Fruit fly (Drosophila melanogaster) whole organism, embryonic: ENCODE measurements around the gene Kah.

Experiments used
- CG11696 ChIP-seq: fragments of 200-800 bp; sonication (Bioruptor generic); IDR thresholded peaks from 2 replicates; pipeline ENCODE4 v1.3.6; 2022; ENCODE audit warnings: missing biosample characterization, missing genetic modification characterization
- CG12391 ChIP-seq: fragments of 200-800 bp; sonication (Bioruptor generic); optimal IDR thresholded peaks from 3 replicates; lab custom pipeline; 2018; ENCODE audit warnings: missing biosample characterization, mild to moderate bottlenecking, missing genetic modification characterization, moderate library complexity
- CG14860 ChIP-seq: fragments of 200-800 bp; sonication (Bioruptor generic); IDR thresholded peaks from 3 replicates; pipeline ENCODE4 v1.3.6; 2022; ENCODE audit warnings: missing biosample characterization, missing genetic modification characterization; ENCODE audit not compliant: partially characterized antibody
- CG18262 ChIP-seq: fragments of 200-800 bp; optimal IDR thresholded peaks from 3 replicates; lab custom pipeline; 2019; ENCODE audit warnings: missing biosample characterization, mild to moderate bottlenecking, missing genetic modification characterization, moderate library complexity
- CG2889 ChIP-seq: fragments of 200-800 bp; sonication (Bioruptor generic); IDR thresholded peaks from 3 replicates; pipeline ENCODE4 v1.3.6; 2022; ENCODE audit warnings: missing biosample characterization, missing genetic modification characterization
- CG30403 ChIP-seq: fragments of 200-800 bp; sonication (Bioruptor generic); optimal IDR thresholded peaks from 3 replicates; lab custom pipeline; 2016; ENCODE audit warnings: missing biosample characterization, missing genetic modification characterization
- CG33213 ChIP-seq: fragments of 200-800 bp; sonication (Bioruptor generic); optimal IDR thresholded peaks from 3 replicates; lab custom pipeline; 2016; ENCODE audit warnings: missing biosample characterization, missing genetic modification characterization
- CG3847 ChIP-seq: fragments of 200-800 bp; sonication (Bioruptor generic); IDR thresholded peaks from 2 replicates; pipeline ENCODE4 v1.3.6; 2022; ENCODE audit warnings: missing biosample characterization, missing genetic modification characterization
- CG7357 ChIP-seq: fragments of 200-800 bp; sonication (Bioruptor generic); IDR thresholded peaks from 3 replicates; pipeline ENCODE4 v1.3.6; 2022; ENCODE audit warnings: missing biosample characterization, missing genetic modification characterization
- CG7556 ChIP-seq: fragments of 200-800 bp; sonication (Bioruptor generic); optimal IDR thresholded peaks from 2 replicates; lab custom pipeline; 2017; ENCODE audit warnings: missing biosample characterization, mild to moderate bottlenecking, missing genetic modification characterization
- CG7786 ChIP-seq: fragments of 200-800 bp; sonication (Bioruptor generic); optimal IDR thresholded peaks from 2 replicates; lab custom pipeline; 2016; ENCODE audit warnings: missing biosample characterization, missing genetic modification characterization
- CG7987 ChIP-seq: fragments of 200-800 bp; sonication (Bioruptor generic); optimal IDR thresholded peaks from 2 replicates; lab custom pipeline; 2018; ENCODE audit warnings: missing biosample characterization, mild to moderate bottlenecking, missing genetic modification characterization, moderate library complexity
- CG8089 ChIP-seq: fragments of 200-800 bp; sonication (Bioruptor generic); optimal IDR thresholded peaks from 3 replicates; lab custom pipeline; 2016; ENCODE audit warnings: missing biosample characterization, missing genetic modification characterization
- CG8478 ChIP-seq: fragments of >200 bp; optimal IDR thresholded peaks from 2 replicates; lab custom pipeline; 2018
- CHES-1-like ChIP-seq: fragments of 200-800 bp; sonication (Bioruptor generic); optimal IDR thresholded peaks from 2 replicates; lab custom pipeline; 2016; ENCODE audit warnings: missing biosample characterization, missing genetic modification characterization
- Camta ChIP-seq: fragments of 200-800 bp; sonication (Bioruptor generic); optimal IDR thresholded peaks from 2 replicates; lab custom pipeline; 2016; ENCODE audit warnings: missing biosample characterization, missing genetic modification characterization
- CoRest ChIP-seq: fragments of 200-800 bp; sonication (Bioruptor generic); optimal IDR thresholded peaks from 3 replicates; lab custom pipeline; 2018; ENCODE audit warnings: missing biosample characterization, mild to moderate bottlenecking, missing genetic modification characterization, moderate library complexity
- D ChIP-seq, 2 experiments: fragments of 200-800 bp in 1 of 2; fragments of >200 bp in 1 of 2; sonication (Bioruptor generic) in 1 of 2; optimal IDR thresholded peaks; 2 replicates in 1 of 2; 3 replicates in 1 of 2; lab custom pipeline; 2017; ENCODE audit warnings: mild to moderate bottlenecking in 1 of 2, missing biosample characterization in 1 of 2, missing genetic modification characterization in 1 of 2, missing genetic modification reagents in 1 of 2
- Ets65A ChIP-seq: fragments of 200-800 bp; sonication (Bioruptor generic); peaks from one replicate; lab custom pipeline; 2016; ENCODE audit warnings: missing biosample characterization, missing genetic modification characterization
- Ets97D ChIP-seq: fragments of 200-800 bp; sonication (Bioruptor generic); optimal IDR thresholded peaks from 3 replicates; lab custom pipeline; 2016; ENCODE audit warnings: missing biosample characterization, missing genetic modification characterization
- Gug ChIP-seq: fragments of 200-800 bp; sonication (Bioruptor generic); IDR thresholded peaks from 4 replicates; pipeline ENCODE4 v1.3.6; 2022; ENCODE audit warnings: missing biosample characterization, missing genetic modification characterization
- HLH4C ChIP-seq: fragments of 200-800 bp; sonication (Bioruptor generic); IDR thresholded peaks from 3 replicates; pipeline ENCODE4 v1.3.6; 2022; ENCODE audit warnings: missing biosample characterization, missing genetic modification characterization; ENCODE audit not compliant: partially characterized antibody
- HLH54F ChIP-seq: fragments of 200-800 bp; sonication (Bioruptor generic); optimal IDR thresholded peaks from 3 replicates; lab custom pipeline; 2016; ENCODE audit warnings: missing biosample characterization, missing genetic modification characterization
- Nf-YB ChIP-seq: fragments of 200-800 bp; sonication (Bioruptor generic); optimal IDR thresholded peaks from 3 replicates; lab custom pipeline; 2019; ENCODE audit warnings: missing biosample characterization, mild to moderate bottlenecking, missing genetic modification characterization, moderate library complexity
- PHDP ChIP-seq: fragments of 200-800 bp; sonication (Bioruptor generic); optimal IDR thresholded peaks from 3 replicates; lab custom pipeline; 2018; ENCODE audit warnings: missing biosample characterization, mild to moderate bottlenecking, missing genetic modification characterization, moderate library complexity
- Rx ChIP-seq: fragments of 200-800 bp; sonication (Bioruptor generic); IDR thresholded peaks from 2 replicates; pipeline ENCODE4 v1.3.6; 2022; ENCODE audit warnings: missing biosample characterization, missing genetic modification characterization
- Sry-δ ChIP-seq: fragments of 200-800 bp; sonication (Bioruptor generic); optimal IDR thresholded peaks from 2 replicates; lab custom pipeline; 2016; ENCODE audit warnings: missing biosample characterization, missing genetic modification characterization
- Xrp1 ChIP-seq: fragments of 200-800 bp; sonication (Bioruptor generic); IDR thresholded peaks from 2 replicates; pipeline ENCODE4 v1.3.6; 2022; ENCODE audit warnings: missing biosample characterization, missing genetic modification characterization
- YL-1 ChIP-seq: fragments of 200-800 bp; sonication (Bioruptor generic); optimal IDR thresholded peaks from 3 replicates; lab custom pipeline; 2017; ENCODE audit warnings: missing biosample characterization, mild to moderate bottlenecking, missing genetic modification characterization
- al ChIP-seq: fragments of 200-800 bp; sonication (Bioruptor generic); IDR thresholded peaks from 2 replicates; pipeline ENCODE4 v1.3.6; 2022; ENCODE audit warnings: missing biosample characterization, missing genetic modification characterization
- bsh ChIP-seq, 2 experiments: fragments of 200-800 bp; sonication (Bioruptor generic); optimal IDR thresholded peaks; 2 replicates each; lab custom pipeline; 2017 to 2018; ENCODE audit warnings: mild to moderate bottlenecking in 2 of 2, missing biosample characterization in 2 of 2, missing genetic modification characterization in 2 of 2, moderate library complexity in 1 of 2
- btn ChIP-seq: fragments of 200-800 bp; sonication (Bioruptor generic); optimal IDR thresholded peaks from 2 replicates; lab custom pipeline; 2016; ENCODE audit warnings: missing biosample characterization, missing genetic modification characterization
- cas ChIP-seq: fragments of 200-800 bp; sonication (Bioruptor generic); IDR thresholded peaks from 2 replicates; pipeline ENCODE4 v1.3.6; 2022; ENCODE audit warnings: missing biosample characterization, missing genetic modification characterization
- cato ChIP-seq: fragments of 200-800 bp; sonication (Bioruptor generic); optimal IDR thresholded peaks from 2 replicates; lab custom pipeline; 2016; ENCODE audit warnings: missing biosample characterization, missing genetic modification characterization, borderline replicate concordance
- da ChIP-seq: fragments of 200-800 bp; sonication (Bioruptor generic); optimal IDR thresholded peaks from 2 replicates; lab custom pipeline; 2016; ENCODE audit warnings: missing biosample characterization, missing genetic modification characterization
- emc ChIP-seq: fragments of 200-800 bp; sonication (Bioruptor generic); optimal IDR thresholded peaks from 2 replicates; lab custom pipeline; 2016; ENCODE audit warnings: missing biosample characterization, missing genetic modification characterization
- eve ChIP-seq, 2 experiments: fragments of >200 bp; optimal IDR thresholded peaks; 2 replicates each; lab custom pipeline; 2017; ENCODE audit warnings: missing biosample characterization in 2 of 2, missing genetic modification characterization in 2 of 2
- fd102C ChIP-seq: fragments of 200-800 bp; sonication (Bioruptor generic); optimal IDR thresholded peaks from 2 replicates; lab custom pipeline; 2018; ENCODE audit warnings: missing biosample characterization, mild to moderate bottlenecking, missing genetic modification characterization, moderate library complexity
- jigr1 ChIP-seq: fragments of 200-800 bp; sonication (Bioruptor generic); IDR thresholded peaks from 3 replicates; pipeline ENCODE4 v1.3.6; 2022; ENCODE audit warnings: missing biosample characterization, missing genetic modification characterization
- onecut ChIP-seq: fragments of 200-800 bp; sonication (Bioruptor generic); IDR thresholded peaks from 2 replicates; pipeline ENCODE4 v1.3.6; 2022; ENCODE audit warnings: missing biosample characterization, missing genetic modification characterization
- org-1 ChIP-seq: fragments of 200-800 bp; sonication (Bioruptor generic); optimal IDR thresholded peaks from 2 replicates; lab custom pipeline; 2017; ENCODE audit warnings: missing biosample characterization, missing genetic modification characterization
- pb ChIP-seq: fragments of 200-800 bp; sonication (Bioruptor generic); optimal IDR thresholded peaks from 3 replicates; lab custom pipeline; 2016; ENCODE audit warnings: missing biosample characterization, missing genetic modification characterization
- run ChIP-seq: fragments of 200-800 bp; sonication (Bioruptor generic); optimal IDR thresholded peaks from 3 replicates; lab custom pipeline; 2018; ENCODE audit warnings: missing biosample characterization, mild to moderate bottlenecking, missing genetic modification characterization
- schlank ChIP-seq: fragments of 200-800 bp; sonication (Bioruptor generic); optimal IDR thresholded peaks from 2 replicates; lab custom pipeline; 2018; ENCODE audit warnings: missing biosample characterization, mild to moderate bottlenecking, missing genetic modification characterization
- shn ChIP-seq: fragments of 200-800 bp; sonication (Bioruptor generic); optimal IDR thresholded peaks from 3 replicates; lab custom pipeline; 2016; ENCODE audit warnings: missing biosample characterization, missing genetic modification characterization
- slp2 ChIP-seq: fragments of 200-800 bp; sonication (Bioruptor generic); optimal IDR thresholded peaks from 2 replicates; lab custom pipeline; 2016; ENCODE audit warnings: missing biosample characterization, missing genetic modification characterization
- sug ChIP-seq: fragments of 200-800 bp; optimal IDR thresholded peaks from 2 replicates; lab custom pipeline; 2019; ENCODE audit warnings: missing biosample characterization, mild to moderate bottlenecking, missing genetic modification characterization, moderate library complexity
- tin ChIP-seq: fragments of 200-800 bp; sonication (Bioruptor generic); optimal IDR thresholded peaks from 3 replicates; lab custom pipeline; 2016; ENCODE audit warnings: missing biosample characterization, missing genetic modification characterization
- ttk ChIP-seq: fragments of 200-800 bp; sonication (Bioruptor generic); IDR thresholded peaks from 2 replicates; pipeline ENCODE4 v2.1.2; 2022; ENCODE audit warnings: missing biosample characterization, missing genetic modification characterization
- zen ChIP-seq: fragments of 200-800 bp; sonication (Bioruptor generic); optimal IDR thresholded peaks from 3 replicates; lab custom pipeline; 2018; ENCODE audit warnings: missing biosample characterization, mild to moderate bottlenecking, missing genetic modification characterization, moderate library complexity

Gene Kah

dm6 chr3L:548304-549198, 40.5 kb downstream of the Kah start (continued):
- no peak for TF ChIP-seq Rx (GFP tag; lab: Robert Waterston, UW)
- peak; percentile 22 for TF ChIP-seq PHDP (tag; lab: Kevin White, UChicago)
- TF ChIP-seq Ets65A, result no peak
- TF ChIP-seq CG14860 (GFP tag; lab: Robert Waterston, UW), result no peak
- no peak for TF ChIP-seq cato (GFP tag; lab: Kevin White, UChicago)
- TF ChIP-seq CG7556, result no peak
- TF ChIP-seq CG11696 (GFP tag; lab: Robert Waterston, UW), result no peak
- no peak for TF ChIP-seq da (GFP tag; lab: Kevin White, UChicago)
- TF ChIP-seq btn, result no peak
- TF ChIP-seq schlank (tag; lab: Kevin White, UChicago), result peak; percentile 51
- TF ChIP-seq onecut (GFP tag; lab: Robert Waterston, UW), result no peak; the same call in 1 of the 2 replicates
- TF ChIP-seq emc, result no peak
- TF ChIP-seq D (optimal IDR thresholded peaks at IDR 0.05; lab: Kevin White, UChicago), result no peak
- no peak for TF ChIP-seq D (GFP tag; optimal IDR thresholded peaks at IDR 0.05; lab: Kevin White, UChicago)
- no peak for TF ChIP-seq run (tag; lab: Kevin White, UChicago)
- TF ChIP-seq YL-1, result no peak
- no peak for TF ChIP-seq org-1 (GFP tag; lab: Kevin White, UChicago)
- TF ChIP-seq slp2 (GFP tag; lab: Kevin White, UChicago), result no peak
- no peak for TF ChIP-seq al
- no peak for TF ChIP-seq shn (GFP tag; lab: Kevin White, UChicago)
- TF ChIP-seq sug (tag; lab: Kevin White, UChicago), result peak; percentile 84
- no peak for TF ChIP-seq cas (GFP tag; lab: Robert Waterston, UW)
- no peak for TF ChIP-seq pb (GFP tag; lab: Kevin White, UChicago)
- no peak for TF ChIP-seq Gug (GFP tag; lab: Robert Waterston, UW)
- no peak for TF ChIP-seq CG18262 (tag; lab: Kevin White, UChicago)
- TF ChIP-seq CG33213 (GFP tag; lab: Kevin White, UChicago), result no peak
- TF ChIP-seq CoRest, result no peak
- TF ChIP-seq jigr1, result no peak
- peak in 1 of 2 experiments; percentile 23 for TF ChIP-seq eve (GFP tag; optimal IDR thresholded peaks at IDR 0.05; lab: Kevin White, UChicago)
- TF ChIP-seq tin (GFP tag; lab: Kevin White, UChicago), result no peak
- no peak for TF ChIP-seq Ets97D (GFP tag; lab: Kevin White, UChicago)
- no peak for TF ChIP-seq Nf-YB (GFP tag; lab: Kevin White, UChicago)
- no peak for TF ChIP-seq ttk (GFP tag; lab: Robert Waterston, UW)
- TF ChIP-seq Xrp1 (GFP tag; lab: Robert Waterston, UW), result no peak
- peak; percentile 50; the same call in 2 of the 3 replicates for TF ChIP-seq HLH4C (GFP tag; lab: Robert Waterston, UW)
- TF ChIP-seq CG8478 (lab: Kevin White, UChicago), result no peak
- TF ChIP-seq Sry-δ (GFP tag; lab: Kevin White, UChicago), result no peak
- TF ChIP-seq CHES-1-like (GFP tag; lab: Kevin White, UChicago), result no peak
- no peak for TF ChIP-seq CG7357 (GFP tag; lab: Robert Waterston, UW)
- no peak for TF ChIP-seq CG7786 (GFP tag; lab: Kevin White, UChicago)
- TF ChIP-seq CG30403, result no peak
- no peak for TF ChIP-seq CG8089 (GFP tag; lab: Kevin White, UChicago)
- no peak for TF ChIP-seq Camta (GFP tag; lab: Kevin White, UChicago)
- no peak for TF ChIP-seq CG12391 (tag; lab: Kevin White, UChicago)
- TF ChIP-seq CG7987 (GFP tag; lab: Kevin White, UChicago), result no peak
- TF ChIP-seq bsh (GFP tag; optimal IDR thresholded peaks at IDR 0.05; lab: Kevin White, UChicago), result no peak
- no peak for TF ChIP-seq fd102C (GFP tag; lab: Kevin White, UChicago)
- no peak for TF ChIP-seq zen
- 0 out of 2 replicates have a peak, but pooled peaks have one; percentile 20 for TF ChIP-seq CG3847 (GFP tag; lab: Robert Waterston, UW)
- TF ChIP-seq CG2889, result no peak
- no peak for TF ChIP-seq HLH54F (GFP tag; lab: Kevin White, UChicago)
